Fruit fly (Drosophila melanogaster) whole organism, pupa: ENCODE measurements around the gene CG13004.

Source experiments
- CG10348 ChIP-seq: fragments of 200-800 bp; sonication (Bioruptor generic); IDR thresholded peaks from 2 replicates; pipeline ENCODE4 v1.3.6; 2022; ENCODE audit warnings: missing biosample characterization, missing genetic modification characterization
- CG12605 ChIP-seq: fragments of 200-800 bp; sonication (Bioruptor generic); IDR thresholded peaks from 2 replicates; pipeline ENCODE4 v1.3.6; 2022; ENCODE audit warnings: missing biosample characterization, missing genetic modification characterization
- CG13204 ChIP-seq: fragments of 200-800 bp; sonication (Bioruptor generic); optimal IDR thresholded peaks from 2 replicates; lab custom pipeline; 2018; ENCODE audit warnings: missing biosample characterization, mild to moderate bottlenecking, missing genetic modification characterization, moderate library complexity
- CG14655 ChIP-seq: fragments of 200-800 bp; sonication (Bioruptor generic); optimal IDR thresholded peaks from 3 replicates; lab custom pipeline; 2017; ENCODE audit warnings: mild to moderate bottlenecking, missing biosample characterization, missing genetic modification reagents, missing genetic modification characterization
- CG15710 ChIP-seq: fragments of 200-800 bp; sonication (Bioruptor generic); optimal IDR thresholded peaks from 2 replicates; lab custom pipeline; 2018; ENCODE audit warnings: missing biosample characterization, mild to moderate bottlenecking, missing genetic modification characterization, moderate library complexity
- CG17806 ChIP-seq: fragments of 200-800 bp; sonication (Bioruptor generic); optimal IDR thresholded peaks from 2 replicates; lab custom pipeline; 2018; ENCODE audit warnings: missing biosample characterization, mild to moderate bottlenecking, missing genetic modification characterization, moderate library complexity
- CG32121 ChIP-seq: fragments of 200-800 bp; sonication (Bioruptor generic); IDR thresholded peaks from 2 replicates; pipeline ENCODE4 v1.3.6; 2022; ENCODE audit warnings: missing biosample characterization, missing genetic modification characterization
- CG34367 ChIP-seq: fragments of 200-800 bp; sonication (Bioruptor generic); optimal IDR thresholded peaks from 2 replicates; lab custom pipeline; 2018; ENCODE audit warnings: missing biosample characterization, mild to moderate bottlenecking, missing genetic modification characterization
- CG4496 ChIP-seq: fragments of 200-800 bp; sonication (Bioruptor generic); IDR thresholded peaks from 3 replicates; pipeline ENCODE4 v1.3.6; 2022; ENCODE audit warnings: missing biosample characterization, missing genetic modification characterization
- CG8159 ChIP-seq: fragments of 200-800 bp; sonication (Bioruptor generic); optimal IDR thresholded peaks from 3 replicates; lab custom pipeline; 2018; ENCODE audit warnings: missing biosample characterization, mild to moderate bottlenecking, missing genetic modification characterization, moderate library complexity
- CG8301 ChIP-seq: fragments of 200-800 bp; sonication (Bioruptor generic); optimal IDR thresholded peaks from 2 replicates; lab custom pipeline; 2018; ENCODE audit warnings: missing biosample characterization, mild to moderate bottlenecking, missing genetic modification characterization
- CG9948 ChIP-seq: fragments of 200-800 bp; sonication (Bioruptor generic); optimal IDR thresholded peaks from 2 replicates; lab custom pipeline; 2018; ENCODE audit warnings: missing biosample characterization, mild to moderate bottlenecking, missing genetic modification characterization, moderate library complexity
- D1 ChIP-seq: fragments of 200-800 bp; sonication (Bioruptor generic); optimal IDR thresholded peaks from 2 replicates; lab custom pipeline; 2018; ENCODE audit warnings: missing biosample characterization, mild to moderate bottlenecking, missing genetic modification characterization, moderate library complexity
- EcR ChIP-seq: fragments of 200-800 bp; sonication (Bioruptor generic); optimal IDR thresholded peaks from 3 replicates; lab custom pipeline; 2019; ENCODE audit warnings: missing biosample characterization, missing genetic modification characterization, mild to moderate bottlenecking, moderate library complexity, missing genetic modification reagents
- Ets98B ChIP-seq: fragments of 200-800 bp; sonication (Bioruptor generic); IDR thresholded peaks from 2 replicates; pipeline ENCODE4 v1.3.6; 2022; ENCODE audit warnings: missing biosample characterization, missing genetic modification characterization
- Pif1A ChIP-seq: fragments of 200-800 bp; sonication (Bioruptor generic); optimal IDR thresholded peaks from 3 replicates; lab custom pipeline; 2016; ENCODE audit warnings: missing biosample characterization, missing genetic modification characterization
- Pif1B ChIP-seq: fragments of 200-800 bp; sonication (Bioruptor generic); optimal IDR thresholded peaks from 3 replicates; lab custom pipeline; 2016; ENCODE audit warnings: missing biosample characterization, missing genetic modification characterization
- Snoo ChIP-seq: fragments of 200-800 bp; sonication (Bioruptor generic); optimal IDR thresholded peaks from 3 replicates; lab custom pipeline; 2017; ENCODE audit warnings: missing biosample characterization, mild to moderate bottlenecking, missing genetic modification characterization, inconsistent platforms
- fd96Ca ChIP-seq: fragments of 200-800 bp; sonication (Bioruptor generic); IDR thresholded peaks from 3 replicates; pipeline ENCODE4 v1.3.6; 2022; ENCODE audit warnings: missing biosample characterization, missing genetic modification characterization
- gl ChIP-seq: fragments of 200-800 bp; sonication (Bioruptor generic); optimal IDR thresholded peaks from 2 replicates; lab custom pipeline; 2018; ENCODE audit warnings: missing biosample characterization, mild to moderate bottlenecking, missing genetic modification characterization
- rn ChIP-seq: fragments of 200-800 bp; sonication (Bioruptor generic); IDR thresholded peaks from 2 replicates; pipeline ENCODE4 v1.3.6; 2022; ENCODE audit warnings: missing biosample characterization, missing genetic modification characterization

The CG13004 gene

dm6 chrX:16813226-16813625, 22.1 kb downstream of the CG13004 start:
- TF ChIP-seq D1 (tag; lab: Kevin White, UChicago) = peak; percentile 18
- TF ChIP-seq gl (tag; lab: Kevin White, UChicago) = no peak
- no peak for TF ChIP-seq fd96Ca (GFP tag; lab: Robert Waterston, UW)

dm6 chrX:16811213-16811749, 24.0 kb downstream of the CG13004 start, which contains the start of gene CG4829:
TSS of gene CG4829 (plus strand) at chrX:16811699.
- TF ChIP-seq gl (tag; lab: Kevin White, UChicago) = no peak
- TF ChIP-seq D1 (tag; lab: Kevin White, UChicago) = no peak
- TF ChIP-seq CG32121 = peak; percentile 58
- TF ChIP-seq CG15710 = peak; percentile 47
- no peak for TF ChIP-seq CG10348 (GFP tag; lab: Robert Waterston, UW)
- TF ChIP-seq CG4496 (GFP tag; lab: Robert Waterston, UW) = peak; percentile 74; the same call in 2 of the 3 replicates
- peak; percentile 38 for TF ChIP-seq CG9948 (tag; lab: Kevin White, UChicago)
- no peak for TF ChIP-seq Pif1B
- TF ChIP-seq CG17806 (tag; lab: Kevin White, UChicago) = peak; percentile 39
- peak; percentile 73 for TF ChIP-seq fd96Ca (GFP tag; lab: Robert Waterston, UW)
- peak; percentile 57; the same call in 1 of the 2 replicates for TF ChIP-seq CG12605 (GFP tag; lab: Robert Waterston, UW)
- TF ChIP-seq Snoo = peak; percentile 10
- peak; percentile 73 for TF ChIP-seq Ets98B
- TF ChIP-seq CG34367 (tag; lab: Kevin White, UChicago) = no peak
- no peak for TF ChIP-seq CG14655
- TF ChIP-seq CG13204 (GFP tag; lab: Kevin White, UChicago) = no peak
- TF ChIP-seq rn = no peak
- TF ChIP-seq CG8159 (tag; lab: Kevin White, UChicago) = peak; percentile 50
- no peak for TF ChIP-seq EcR (GFP tag; lab: Kevin White, UChicago)
- TF ChIP-seq Pif1A = no peak
- peak; percentile 49 for TF ChIP-seq CG8301 (tag; lab: Kevin White, UChicago)

dm6 chrX:16809093-16809492, 26.2 kb downstream of the CG13004 start:
- TF ChIP-seq Pif1A = no peak
- no peak for TF ChIP-seq CG10348 (GFP tag; lab: Robert Waterston, UW)
- no peak for TF ChIP-seq Pif1B
- TF ChIP-seq D1 (tag; lab: Kevin White, UChicago) = no peak

dm6 chrX:16808654-16809053, 26.7 kb downstream of the CG13004 start:
- TF ChIP-seq CG15710 (no peak), rn (no peak), Ets98B (no peak), CG12605 (GFP tag; lab: Robert Waterston, UW) (no peak), Snoo (no peak), CG13204 (GFP tag; lab: Kevin White, UChicago) (no peak)

dm6 chrX:16805768-16806167, 29.6 kb downstream of the CG13004 start, which contains the start of gene ppk28:
TSS of gene ppk28 (plus strand) at chrX:16806068.
- TF ChIP-seq CG8301 (tag; lab: Kevin White, UChicago) (no peak), fd96Ca (GFP tag; lab: Robert Waterston, UW) (no peak), CG14655 (no peak), gl (tag; lab: Kevin White, UChicago) (no peak), CG34367 (tag; lab: Kevin White, UChicago) (no peak)

dm6 chrX:16803299-16803698, 32.0 kb downstream of the CG13004 start, which contains the start of the genes Rai1 and CG13005:
TSS of gene Rai1 (minus strand) at chrX:16803344.
TSS of gene CG13005 (plus strand) at chrX:16803650.
- TF ChIP-seq CG8301 (tag; lab: Kevin White, UChicago) (no peak), Ets98B (no peak), CG8159 (tag; lab: Kevin White, UChicago) (no peak), CG4496 (GFP tag; lab: Robert Waterston, UW) (no peak), CG10348 (GFP tag; lab: Robert Waterston, UW) (no peak), Snoo (no peak), CG12605 (GFP tag; lab: Robert Waterston, UW) (no peak), CG13204 (GFP tag; lab: Kevin White, UChicago) (no peak), Pif1A (no peak), CG34367 (tag; lab: Kevin White, UChicago) (no peak), CG9948 (tag; lab: Kevin White, UChicago) (no peak), CG14655 (no peak), CG15710 (no peak), rn (no peak)

- TF ChIP-seq rn = no peak
- TF ChIP-seq, all 21 proteins: peak for 0
Measured at dm6 chrX:16800530-16801027, 34.7 kb downstream of the CG13004 start, which contains the start of the genes CG9132 and CG4789. TSS of gene CG9132 (minus strand) at chrX:16800710. TSS of gene CG4789 (plus strand) at chrX:16800930.
